Worm (Caenorhabditis elegans): Measurements from ENCODE around the gene clh-5.
A peak's percentile ranks its signal among the peaks of the same experiment; 100 is the strongest.

The clh-5 gene

DNA sequence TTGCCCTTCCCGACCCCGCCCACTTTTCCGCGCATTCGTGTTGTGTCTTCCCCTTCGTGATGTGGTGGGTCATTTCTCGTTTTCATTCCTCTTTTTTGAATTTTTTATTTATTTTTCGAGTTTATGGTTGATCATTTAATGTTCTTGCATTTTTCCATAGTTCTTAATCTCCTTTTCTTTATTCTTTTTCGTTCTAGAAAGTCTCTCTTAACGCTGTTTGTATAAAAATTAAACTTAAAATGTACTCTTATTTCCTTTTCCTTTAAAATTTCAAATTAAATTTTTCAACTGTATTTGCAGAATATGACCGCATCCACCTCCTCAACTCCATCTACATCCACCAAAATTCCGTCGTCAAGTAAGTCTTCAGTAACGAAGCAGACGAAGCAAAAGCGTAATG is 12.1 kb downstream of the clh-5 start, which contains the start of gene hlh-3:
Gene hlh-3, plus strand, starts transcription at position 301 of the 400 bp plus-strand sequence.
- TF ChIP-seq egl-13 (tag; optimal IDR thresholded peaks at IDR 0.05) (no peak), ces-1 (GFP tag; optimal IDR thresholded peaks at IDR 0.05) (no peak), snu-23 (GFP tag; optimal IDR thresholded peaks at IDR 0.05) (no peak), nhr-19 (GFP tag; conservative IDR thresholded peaks at IDR 0.05) (no peak), tlp-1 (tag; optimal IDR thresholded peaks at IDR 0.05) (no peak), efl-1 (optimal IDR thresholded peaks at IDR 0.05) (no peak), efl-1 (GFP tag; optimal IDR thresholded peaks at IDR 0.05 in 1 of 2) (no peak), nhr-76 (tag; optimal IDR thresholded peaks at IDR 0.05) (no peak), C04F5.9 (tag; optimal IDR thresholded peaks at IDR 0.05) (no peak), zip-4 (GFP tag; optimal IDR thresholded peaks at IDR 0.05) (no peak), C34B4.2 (tag; optimal IDR thresholded peaks at IDR 0.05) (no peak), mep-1 (tag; optimal IDR thresholded peaks at IDR 0.05) (no peak), pqm-1 (tag; optimal IDR thresholded peaks at IDR 0.05) (no peak), nhr-28 (tag; optimal IDR thresholded peaks at IDR 0.05) (no peak), egl-27 (tag; optimal IDR thresholded peaks at IDR 0.05) (no peak), mef-2 (tag; optimal IDR thresholded peaks at IDR 0.05) (no peak), sox-4 (tag; optimal IDR thresholded peaks at IDR 0.05) (no peak)

DNA sequence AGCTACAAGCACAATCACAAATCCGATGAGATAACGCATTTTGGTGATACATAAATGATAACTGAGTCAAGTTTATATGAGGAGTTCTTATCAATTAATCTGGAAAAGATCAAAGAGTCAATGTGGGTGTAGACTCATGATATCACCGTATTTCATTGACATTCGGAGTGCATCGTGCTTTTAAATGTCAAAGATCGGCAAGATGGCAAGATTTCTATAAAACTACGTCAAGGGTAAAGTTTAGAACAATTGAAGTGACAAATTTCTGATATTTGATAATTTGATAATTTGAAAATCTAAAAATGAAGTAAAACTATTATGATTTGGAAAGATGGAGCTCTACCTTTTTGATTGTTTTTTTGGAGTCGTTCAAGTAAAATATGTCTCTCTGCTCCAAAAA is 15.3 kb downstream of the clh-5 start, which contains the start of gene sysm-1:
Gene sysm-1, minus strand, starts transcription at position 101 of the 400 bp plus-strand sequence.
- no peak for TF ChIP-seq pax-3 (tag; optimal IDR thresholded peaks at IDR 0.05)

ce11 chrII:9078351-9078750 is 20.1 kb downstream of the clh-5 start:
- TF ChIP-seq lir-3 (tag; optimal IDR thresholded peaks at IDR 0.05; ENCODE audit: poor library complexity), result no peak
- TF ChIP-seq pag-3 (tag; optimal IDR thresholded peaks at IDR 0.05; ENCODE audit: borderline replicate concordance, insufficient read depth), result peak; percentile 23
- no peak for TF ChIP-seq irx-1 (tag; optimal IDR thresholded peaks at IDR 0.05)
- peak; percentile 25 for TF ChIP-seq nhr-71 (tag; optimal IDR thresholded peaks at IDR 0.05)
- no peak for TF ChIP-seq snu-23 (GFP tag; optimal IDR thresholded peaks at IDR 0.05)
- no peak for TF ChIP-seq pax-3 (tag; optimal IDR thresholded peaks at IDR 0.05)
- TF ChIP-seq lin-14 (GFP tag; optimal IDR thresholded peaks at IDR 0.05), result peak; percentile 56
- no peak for TF ChIP-seq lin-35 (GFP tag; optimal IDR thresholded peaks at IDR 0.05)
- no peak for TF ChIP-seq mdl-1 (tag; optimal IDR thresholded peaks at IDR 0.05)
- TF ChIP-seq C16A3.4 (tag; optimal IDR thresholded peaks at IDR 0.05), result no peak
- no peak for TF ChIP-seq dsc-1 (tag; optimal IDR thresholded peaks at IDR 0.05)
- TF ChIP-seq zag-1 (tag; optimal IDR thresholded peaks at IDR 0.05), result no peak
- peak; percentile 31 for TF ChIP-seq rnt-1 (tag; optimal IDR thresholded peaks at IDR 0.05)

ce11 chrII:9076098-9076879 is 22.1 kb downstream of the clh-5 start:
- TF ChIP-seq snpc-4 (tag; optimal IDR thresholded peaks at IDR 0.05), result no peak
- no peak for TF ChIP-seq sup-37 (GFP tag; optimal IDR thresholded peaks at IDR 0.05)
- no peak for TF ChIP-seq dsc-1 (tag; optimal IDR thresholded peaks at IDR 0.05)
- TF ChIP-seq lsy-2 (tag; optimal IDR thresholded peaks at IDR 0.05), result no peak
- TF ChIP-seq rnt-1 (tag; optimal IDR thresholded peaks at IDR 0.05), result peak; percentile 29
- TF ChIP-seq blmp-1 (tag; optimal IDR thresholded peaks at IDR 0.05), result peak; percentile 4
- no peak for TF ChIP-seq tlp-1 (tag; optimal IDR thresholded peaks at IDR 0.05)
- TF ChIP-seq egl-27 (tag; optimal IDR thresholded peaks at IDR 0.05), result no peak
- no peak for TF ChIP-seq lin-39 (tag; optimal IDR thresholded peaks at IDR 0.05)
- no peak for TF ChIP-seq nhr-90 (tag; optimal IDR thresholded peaks at IDR 0.05; ENCODE audit: poor library complexity)
- TF ChIP-seq ceh-63 (GFP tag; optimal IDR thresholded peaks at IDR 0.05), result no peak
- peak; percentile 56 for TF ChIP-seq lin-14 (GFP tag; optimal IDR thresholded peaks at IDR 0.05)
- TF ChIP-seq mab-9 (GFP tag; IDR thresholded peaks at IDR 0.05), result no peak
- no peak for TF ChIP-seq ceh-90 (tag; optimal IDR thresholded peaks at IDR 0.05)
- no peak for TF ChIP-seq nhr-47 (tag; optimal IDR thresholded peaks at IDR 0.05)
- TF ChIP-seq irx-1 (tag; optimal IDR thresholded peaks at IDR 0.05), result no peak
- TF ChIP-seq snu-23 (GFP tag; optimal IDR thresholded peaks at IDR 0.05), result no peak
- TF ChIP-seq lin-35 (GFP tag; optimal IDR thresholded peaks at IDR 0.05), result no peak
- TF ChIP-seq unc-62 (GFP tag; optimal IDR thresholded peaks at IDR 0.05), result no peak
- TF ChIP-seq unc-98 (GFP tag; IDR thresholded peaks at IDR 0.05), result no peak
- no peak for TF ChIP-seq elt-2 (tag; optimal IDR thresholded peaks at IDR 0.05)
- TF ChIP-seq efl-1 (optimal IDR thresholded peaks at IDR 0.05), result no peak
- peak in 1 of 2 experiments; percentile 44 for TF ChIP-seq efl-1 (GFP tag; optimal IDR thresholded peaks at IDR 0.05 in 1 of 2)
- no peak for TF ChIP-seq C04F5.9 (tag; optimal IDR thresholded peaks at IDR 0.05)
- TF ChIP-seq jun-1 (tag; optimal IDR thresholded peaks at IDR 0.05), result no peak
- TF ChIP-seq nhr-84 (tag; optimal IDR thresholded peaks at IDR 0.05), result no peak
- TF ChIP-seq ama-1 (optimal IDR thresholded peaks at IDR 0.05), result no peak
- no peak for TF ChIP-seq sox-4 (tag; optimal IDR thresholded peaks at IDR 0.05)
